Worm (Caenorhabditis elegans): ENCODE results near the gene ttr-52.

ttr-52 gene

DNA sequence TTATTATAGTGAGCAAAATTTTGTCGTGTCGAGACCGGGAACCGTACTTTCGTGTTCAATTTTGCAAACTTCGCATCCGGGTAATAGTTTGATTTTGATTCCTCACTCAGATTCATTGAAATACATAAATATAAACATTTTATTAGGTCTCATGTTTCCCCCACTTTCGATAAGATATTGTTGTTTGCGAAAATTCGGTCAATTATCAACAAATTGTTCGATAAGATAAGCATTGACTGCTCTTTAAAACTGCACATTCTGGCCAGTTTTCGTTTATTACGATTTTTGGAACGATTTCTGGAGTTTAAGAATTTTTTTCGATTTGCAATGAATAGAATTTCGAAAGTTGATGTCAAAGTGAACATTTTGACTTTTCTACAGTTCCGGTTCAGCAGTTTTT is 15.9 kb upstream of the ttr-52 start:
- TF ChIP-seq lir-1 (GFP tag; conservative IDR thresholded peaks at IDR 0.05): no peak
- TF ChIP-seq nhr-80 (tag; optimal IDR thresholded peaks at IDR 0.05): peak; percentile 43

DNA sequence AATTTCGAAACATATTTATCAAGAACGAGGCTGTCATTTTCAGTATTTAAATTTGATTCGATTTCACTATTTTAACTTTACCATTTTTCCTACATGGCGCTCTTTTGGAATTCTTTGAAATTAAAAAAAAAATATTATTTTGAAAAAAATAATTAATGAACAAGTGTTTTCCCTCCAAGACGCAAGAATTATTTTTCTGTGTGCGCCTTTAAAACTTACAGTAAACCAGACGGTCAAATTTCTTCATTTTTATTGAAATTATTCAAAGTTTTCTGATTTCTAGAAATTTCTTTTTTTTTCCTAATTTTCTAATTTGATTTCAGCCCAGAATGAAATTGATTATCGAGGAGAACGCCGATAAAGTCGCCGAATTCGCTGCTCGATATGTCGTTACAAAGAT is 15.4 kb upstream of the ttr-52 start, which contains the start of gene T03F6.3:
TSS of gene T03F6.3 (plus strand) at position 318 of the 400 bp plus-strand sequence.
- no peak for TF ChIP-seq ztf-3 (GFP tag; optimal IDR thresholded peaks at IDR 0.05)
- no peak for TF ChIP-seq mel-28 (tag; optimal IDR thresholded peaks at IDR 0.05; ENCODE audit: borderline replicate concordance)
- no peak for TF ChIP-seq hlh-26 (GFP tag; conservative IDR thresholded peaks at IDR 0.05)
- no peak for TF ChIP-seq Y67H2A.10 (GFP tag; conservative IDR thresholded peaks at IDR 0.05)
- no peak for TF ChIP-seq him-1 (tag; optimal IDR thresholded peaks at IDR 0.05)
- TF ChIP-seq madf-6 (GFP tag; IDR thresholded peaks at IDR 0.05): 0 out of 2 replicates have a peak, but pooled peaks have one; percentile 47
- TF ChIP-seq mxl-1 (tag; optimal IDR thresholded peaks at IDR 0.05): no peak
- TF ChIP-seq F33H1.4 (GFP tag; IDR thresholded peaks at IDR 0.05): peak; percentile 66
- TF ChIP-seq efl-1 (GFP tag; optimal IDR thresholded peaks at IDR 0.05): peak; percentile 34
- 0 out of 2 replicates have a peak, but pooled peaks have one; percentile 18 for TF ChIP-seq madf-8 (GFP tag; conservative IDR thresholded peaks at IDR 0.05)
- TF ChIP-seq lsl-1 (GFP tag; optimal IDR thresholded peaks at IDR 0.05): peak; percentile 67
- TF ChIP-seq egl-44 (GFP tag; IDR thresholded peaks at IDR 0.05): no peak
- no peak for TF ChIP-seq T26A5.8 (tag; optimal IDR thresholded peaks at IDR 0.05)
- TF ChIP-seq lin-40 (tag; optimal IDR thresholded peaks at IDR 0.05): no peak
- TF ChIP-seq nhr-120 (GFP tag; IDR thresholded peaks at IDR 0.05): no peak
- TF ChIP-seq Y79H2A.3 (GFP tag; conservative IDR thresholded peaks at IDR 0.05): no peak
- TF ChIP-seq xnd-1 (tag; optimal IDR thresholded peaks at IDR 0.05): peak; percentile 26

DNA sequence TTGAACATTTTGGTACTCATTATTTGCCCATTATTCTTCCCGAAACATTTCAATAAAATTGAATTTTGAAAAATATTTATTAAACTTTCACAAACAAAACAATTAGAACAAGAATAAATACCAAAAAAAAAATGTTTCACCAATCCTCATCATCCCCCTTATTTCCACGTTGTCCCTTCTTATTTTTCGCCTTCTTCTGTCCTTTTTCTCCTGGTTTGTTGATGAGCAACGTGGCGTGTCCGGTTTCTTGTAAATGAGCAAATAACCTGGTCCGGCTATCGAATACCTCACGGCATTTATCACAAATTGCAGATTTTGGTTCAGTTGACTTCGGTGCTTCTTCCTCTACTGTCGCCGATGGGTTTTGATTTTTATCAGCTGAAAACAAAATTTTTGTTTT is 13.7 kb upstream of the ttr-52 start:
- TF ChIP-seq Y56A3A.18 (GFP tag; IDR thresholded peaks at IDR 0.05) (no peak), lin-35 (GFP tag; optimal IDR thresholded peaks at IDR 0.05) (no peak), let-526 (GFP tag; IDR thresholded peaks at IDR 0.05) (no peak), rpc-1 (optimal IDR thresholded peaks at IDR 0.05) (no peak), rpc-1 (tag; optimal IDR thresholded peaks at IDR 0.05) (no peak), F37B4.10 (GFP tag; IDR thresholded peaks at IDR 0.05) (no peak)

DNA sequence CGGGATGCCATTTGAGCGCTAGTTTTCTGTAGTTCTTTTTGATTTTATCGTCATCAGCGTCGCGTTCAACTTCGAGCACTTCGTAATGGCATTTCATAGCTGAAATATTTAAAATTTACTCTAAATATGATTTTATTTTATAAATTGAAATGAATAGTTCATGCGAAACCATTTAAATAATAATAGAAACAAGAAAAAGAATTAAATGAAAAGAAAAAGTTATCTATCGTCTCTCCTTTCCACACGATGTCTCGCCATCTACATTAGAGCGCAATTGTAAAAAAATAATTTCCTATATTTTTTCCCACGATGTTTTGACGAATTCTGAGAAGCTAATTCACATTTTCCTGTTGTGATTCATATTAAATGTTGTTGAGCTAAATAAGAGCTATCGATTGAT is 11.3 kb upstream of the ttr-52 start, which contains the start of gene dnj-17:
TSS of gene dnj-17 (minus strand) at position 101 of the 400 bp plus-strand sequence.
- TF ChIP-seq ztf-18 (tag; optimal IDR thresholded peaks at IDR 0.05) (no peak), hmg-1.2 (GFP tag; IDR thresholded peaks at IDR 0.05) (peak; percentile 72)

DNA sequence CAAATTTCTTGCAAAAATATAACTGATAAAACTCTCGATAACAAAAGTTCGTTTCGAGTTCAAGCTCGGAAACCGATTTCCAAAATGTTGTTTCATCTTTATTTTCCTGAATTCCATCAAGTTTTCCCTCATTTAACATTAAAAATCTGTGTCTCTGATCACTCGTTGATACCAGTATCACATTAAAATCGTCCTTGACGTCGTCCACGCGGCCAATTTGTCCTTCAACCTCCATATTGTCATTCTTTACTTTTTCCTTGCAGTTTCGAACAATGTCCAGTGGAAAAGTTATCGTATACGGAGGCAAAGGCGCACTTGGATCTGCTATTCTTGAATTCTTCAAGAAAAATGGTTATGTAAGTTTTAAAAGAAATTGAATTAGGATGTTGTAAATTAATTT is 10.9 kb upstream of the ttr-52 start, which contains the start of gene qdpr-1:
TSS of gene qdpr-1 (plus strand) at position 264 of the 400 bp plus-strand sequence.
- TF ChIP-seq dox-1 (GFP tag; IDR thresholded peaks at IDR 0.05) (no peak), lsy-27 (tag; optimal IDR thresholded peaks at IDR 0.05; ENCODE audit: borderline replicate concordance, insufficient read depth) (no peak), lin-35 (GFP tag; optimal IDR thresholded peaks at IDR 0.05) (no peak), sea-2 (GFP tag; IDR thresholded peaks at IDR 0.05) (no peak), athp-1 (tag; optimal IDR thresholded peaks at IDR 0.05) (no peak), B0019.2 (GFP tag; conservative IDR thresholded peaks at IDR 0.05) (no peak), ekl-4 (GFP tag; IDR thresholded peaks at IDR 0.05) (no peak), nhr-80 (tag; optimal IDR thresholded peaks at IDR 0.05) (no peak), him-1 (tag; optimal IDR thresholded peaks at IDR 0.05) (no peak), let-607 (tag; optimal IDR thresholded peaks at IDR 0.05) (no peak), efl-1 (GFP tag; optimal IDR thresholded peaks at IDR 0.05) (no peak)

All from whole organism, young adult.